Worm (Caenorhabditis elegans): ENCODE data around the gene F52G2.3.
A peak's percentile ranks its signal among the peaks of the same experiment; 100 is the strongest.

Gene F52G2.3

DNA sequence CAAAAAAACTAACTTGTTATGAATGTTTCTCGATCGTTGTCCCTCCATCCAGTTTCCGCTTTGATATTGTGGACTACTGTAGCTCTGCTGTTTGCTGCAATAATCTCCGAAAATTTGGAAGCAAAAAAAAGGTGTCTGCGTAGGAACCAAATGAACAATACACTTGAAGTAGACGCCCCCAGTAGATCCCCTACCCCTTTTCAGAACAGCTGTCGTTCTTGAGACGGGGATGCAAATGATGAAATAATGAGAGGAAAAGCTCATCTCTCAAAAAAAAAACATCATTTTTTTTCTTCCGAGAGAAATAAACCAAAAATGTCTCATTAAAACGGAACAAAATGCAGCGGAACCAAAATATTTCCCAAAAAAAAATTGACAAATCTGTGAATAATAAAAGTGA lies 9.4 kb upstream of the F52G2.3 start:
- TF ChIP-seq hlh-1 (tag; optimal IDR thresholded peaks at IDR 0.05) (peak; percentile 86), nhr-2 (tag; optimal IDR thresholded peaks at IDR 0.05) (no peak)

DNA sequence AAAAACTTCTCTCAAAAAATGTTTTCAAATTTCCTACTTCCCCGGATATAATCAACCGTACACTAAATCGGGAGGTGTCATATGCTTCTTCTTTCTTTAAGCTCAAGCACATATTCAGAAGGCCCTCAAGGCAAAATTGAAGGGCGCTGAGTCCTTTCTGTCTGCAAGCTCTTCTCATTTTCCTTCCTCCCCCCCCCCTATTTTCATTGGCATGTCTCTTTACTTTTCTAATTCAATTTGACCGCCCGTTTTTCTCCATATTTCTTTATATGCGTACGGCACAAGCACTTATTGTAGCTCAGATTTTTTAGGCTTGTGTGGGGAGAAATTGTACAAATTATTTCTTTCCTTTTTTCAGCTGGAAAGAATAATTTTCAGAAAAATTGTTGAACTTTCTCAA lies 7.5 kb upstream of the F52G2.3 start:
- TF ChIP-seq ces-1 (GFP tag; optimal IDR thresholded peaks at IDR 0.05) (peak; percentile 64), ceh-83 (GFP tag; optimal IDR thresholded peaks at IDR 0.05) (no peak), zip-8 (tag; optimal IDR thresholded peaks at IDR 0.05) (no peak), blmp-1 (tag; optimal IDR thresholded peaks at IDR 0.05) (no peak)

DNA sequence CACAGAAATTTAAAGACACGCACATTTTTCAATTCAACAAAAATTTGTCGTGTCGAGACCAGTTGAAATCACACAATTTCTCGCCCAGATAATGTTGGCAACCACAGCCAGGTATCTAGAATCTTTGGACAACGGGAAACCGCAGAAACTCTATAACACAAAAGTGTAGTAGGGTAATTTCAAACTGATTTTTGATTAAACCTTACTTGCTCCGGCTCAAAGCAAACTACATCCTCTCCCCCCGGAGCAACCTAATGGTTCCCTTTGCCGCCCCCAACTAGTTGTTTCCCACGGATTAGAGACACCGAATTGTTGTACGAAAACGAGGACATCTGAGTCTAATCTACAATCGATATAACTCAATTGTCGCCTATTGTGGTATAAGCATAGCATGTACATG lies 6.3 kb upstream of the F52G2.3 start:
- TF ChIP-seq pha-4 (tag; optimal IDR thresholded peaks at IDR 0.05) (no peak), ces-1 (GFP tag; optimal IDR thresholded peaks at IDR 0.05) (peak; percentile 62)

DNA sequence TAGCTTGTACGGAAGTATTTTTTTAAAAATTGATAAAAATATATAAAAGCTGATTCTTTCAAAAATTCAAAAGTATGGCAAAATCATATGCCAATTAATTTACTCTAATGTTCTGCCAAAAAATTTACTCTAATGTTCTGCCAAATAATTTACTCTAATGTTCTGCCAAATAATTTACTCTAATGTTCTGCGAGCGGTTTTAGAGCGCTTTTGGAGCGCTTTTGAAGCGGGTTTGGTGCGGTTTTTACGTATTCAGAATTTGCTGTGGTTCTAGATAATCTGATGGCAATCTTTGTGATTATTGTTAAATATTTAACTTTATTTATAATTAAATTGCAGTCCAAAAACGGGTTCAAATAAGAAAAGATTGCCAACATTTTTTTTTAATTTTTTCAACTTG lies 1.3 kb upstream of the F52G2.3 start:
- TF ChIP-seq nhr-2 (tag; optimal IDR thresholded peaks at IDR 0.05) = no peak
- no peak for TF ChIP-seq nhr-237 (tag; optimal IDR thresholded peaks at IDR 0.05)
- no peak for TF ChIP-seq ceh-39 (tag; optimal IDR thresholded peaks at IDR 0.05)
- no peak for TF ChIP-seq blmp-1 (tag; optimal IDR thresholded peaks at IDR 0.05)
- TF ChIP-seq elt-3 (tag; optimal IDR thresholded peaks at IDR 0.05) = no peak
- no peak for TF ChIP-seq unc-120 (tag; optimal IDR thresholded peaks at IDR 0.05; ENCODE audit: poor library complexity, severe bottlenecking)
- TF ChIP-seq ham-2 (GFP tag; optimal IDR thresholded peaks at IDR 0.05) = no peak
- no peak for TF ChIP-seq mep-1 (tag; optimal IDR thresholded peaks at IDR 0.05)
- no peak for TF ChIP-seq drap-1 (GFP tag; optimal IDR thresholded peaks at IDR 0.05)
- no peak for TF ChIP-seq ceh-43 (GFP tag; optimal IDR thresholded peaks at IDR 0.05)
- TF ChIP-seq pha-4 (tag; optimal IDR thresholded peaks at IDR 0.05) = no peak
- no peak for TF ChIP-seq unc-62 (GFP tag; optimal IDR thresholded peaks at IDR 0.05)
- TF ChIP-seq M03D4.4 (tag; optimal IDR thresholded peaks at IDR 0.05) = peak; percentile 54
- peak; percentile 50 for TF ChIP-seq sptf-1 (tag; optimal IDR thresholded peaks at IDR 0.05)

DNA sequence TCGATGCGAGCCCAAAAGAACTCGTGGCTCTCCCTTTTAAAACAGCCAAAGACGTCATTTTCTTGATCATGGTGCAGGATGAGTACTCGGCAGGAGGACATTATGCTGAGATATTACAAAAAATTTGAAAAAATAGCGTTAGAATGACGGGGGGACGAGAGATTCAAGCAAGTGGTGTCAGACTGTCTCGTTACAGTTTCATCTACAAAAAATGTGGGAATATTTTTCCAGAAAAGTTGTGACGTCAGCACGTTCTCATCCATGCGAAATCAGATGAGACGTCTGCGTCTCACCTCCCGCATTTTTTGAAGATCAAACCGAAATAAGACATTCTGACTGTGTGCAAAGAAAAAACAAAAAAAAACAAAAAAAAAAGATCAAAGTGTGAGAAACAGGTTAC lies 7.9 kb downstream of the F52G2.3 start, which contains the start of gene rsd-2:
Gene rsd-2, minus strand, starts transcription at position 101 of the 400 bp plus-strand sequence.
- TF ChIP-seq blmp-1 (tag; optimal IDR thresholded peaks at IDR 0.05) (no peak), lsy-2 (tag; optimal IDR thresholded peaks at IDR 0.05) (no peak), ham-2 (GFP tag; optimal IDR thresholded peaks at IDR 0.05) (no peak), zip-8 (tag; optimal IDR thresholded peaks at IDR 0.05) (no peak), M03D4.4 (tag; optimal IDR thresholded peaks at IDR 0.05) (no peak), mab-5 (tag; optimal IDR thresholded peaks at IDR 0.05) (no peak), nhr-28 (tag; optimal IDR thresholded peaks at IDR 0.05) (no peak), mep-1 (tag; optimal IDR thresholded peaks at IDR 0.05) (no peak), sptf-1 (tag; optimal IDR thresholded peaks at IDR 0.05) (no peak), hlh-1 (tag; optimal IDR thresholded peaks at IDR 0.05) (no peak), tbx-8 (GFP tag; optimal IDR thresholded peaks at IDR 0.05) (no peak), ceh-43 (GFP tag; optimal IDR thresholded peaks at IDR 0.05) (no peak), drap-1 (GFP tag; optimal IDR thresholded peaks at IDR 0.05) (no peak), snpc-4 (tag; optimal IDR thresholded peaks at IDR 0.05) (no peak), ztf-11 (tag; optimal IDR thresholded peaks at IDR 0.05) (no peak)

DNA sequence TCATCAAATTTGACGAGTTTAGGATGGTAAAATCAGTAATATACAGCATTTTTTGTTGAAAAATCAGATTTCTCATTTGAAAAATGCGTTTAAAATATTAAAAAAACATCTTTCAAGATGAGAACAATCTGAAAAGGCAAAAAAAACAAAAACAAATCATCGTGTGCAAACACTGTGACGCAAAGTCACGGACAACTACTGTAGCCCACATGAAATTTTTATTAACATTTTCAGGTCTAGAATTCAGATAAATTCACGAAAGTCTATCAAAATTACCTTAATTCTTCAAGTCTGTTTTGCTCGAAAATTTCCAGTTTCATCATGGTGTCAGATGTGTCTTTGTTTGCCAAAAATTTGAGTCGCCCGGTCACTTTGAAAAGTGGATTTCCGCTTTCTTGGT lies 9.1 kb downstream of the F52G2.3 start:
- no peak for TF ChIP-seq nhr-237 (tag; optimal IDR thresholded peaks at IDR 0.05)
- TF ChIP-seq nhr-28 (tag; optimal IDR thresholded peaks at IDR 0.05) = no peak
- TF ChIP-seq sem-2 (GFP tag; optimal IDR thresholded peaks at IDR 0.05) = no peak
- no peak for TF ChIP-seq nhr-2 (tag; optimal IDR thresholded peaks at IDR 0.05)
- peak; percentile 84 for TF ChIP-seq lsy-2 (tag; optimal IDR thresholded peaks at IDR 0.05)

DNA sequence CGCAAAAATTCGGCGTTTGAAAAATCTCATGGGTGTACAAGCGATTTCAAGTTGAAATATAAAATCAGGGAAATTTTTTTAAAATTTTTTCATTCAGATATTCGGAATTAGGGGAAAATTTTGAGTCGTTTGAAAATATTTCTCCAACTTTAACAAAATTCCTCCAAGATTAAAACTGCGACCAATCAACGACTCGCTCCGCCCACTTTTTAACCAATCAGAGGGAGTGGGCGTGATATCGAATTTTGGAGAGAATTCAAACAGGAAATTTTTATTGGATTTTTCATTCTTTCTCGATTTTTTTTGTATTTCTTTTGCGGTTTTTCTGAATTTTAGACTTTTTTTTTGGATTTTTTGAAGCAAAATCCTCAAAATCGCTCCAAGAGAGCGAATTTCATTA lies 22.8 kb downstream of the F52G2.3 start:
- TF ChIP-seq nhr-12 (tag; optimal IDR thresholded peaks at IDR 0.05) = no peak
- no peak for TF ChIP-seq hlh-1 (tag; optimal IDR thresholded peaks at IDR 0.05)
- TF ChIP-seq lsy-2 (tag; optimal IDR thresholded peaks at IDR 0.05) = no peak
- TF ChIP-seq ztf-11 (tag; optimal IDR thresholded peaks at IDR 0.05) = no peak
- no peak for TF ChIP-seq nhr-28 (tag; optimal IDR thresholded peaks at IDR 0.05)
- TF ChIP-seq ces-1 (GFP tag; optimal IDR thresholded peaks at IDR 0.05) = no peak
- no peak for TF ChIP-seq drap-1 (GFP tag; optimal IDR thresholded peaks at IDR 0.05)
- TF ChIP-seq bed-3 (GFP tag; optimal IDR thresholded peaks at IDR 0.05) = no peak
- no peak for TF ChIP-seq pha-4 (tag; optimal IDR thresholded peaks at IDR 0.05)
- TF ChIP-seq blmp-1 (tag; optimal IDR thresholded peaks at IDR 0.05) = no peak
- no peak for TF ChIP-seq tbx-8 (GFP tag; optimal IDR thresholded peaks at IDR 0.05)
- no peak for TF ChIP-seq ceh-39 (tag; optimal IDR thresholded peaks at IDR 0.05)
- no peak for TF ChIP-seq lin-32 (GFP tag; optimal IDR thresholded peaks at IDR 0.05)
- no peak for TF ChIP-seq nhr-76 (tag; optimal IDR thresholded peaks at IDR 0.05)
- TF ChIP-seq elt-1 (tag; optimal IDR thresholded peaks at IDR 0.05; ENCODE audit: borderline replicate concordance, insufficient read depth) = no peak
- no peak for TF ChIP-seq unc-120 (tag; optimal IDR thresholded peaks at IDR 0.05; ENCODE audit: poor library complexity, severe bottlenecking)

Data from whole organism, mixed stage, embryonic.